Fruit fly (Drosophila melanogaster): ENCODE measurements around the gene CG13458.

DNA sequence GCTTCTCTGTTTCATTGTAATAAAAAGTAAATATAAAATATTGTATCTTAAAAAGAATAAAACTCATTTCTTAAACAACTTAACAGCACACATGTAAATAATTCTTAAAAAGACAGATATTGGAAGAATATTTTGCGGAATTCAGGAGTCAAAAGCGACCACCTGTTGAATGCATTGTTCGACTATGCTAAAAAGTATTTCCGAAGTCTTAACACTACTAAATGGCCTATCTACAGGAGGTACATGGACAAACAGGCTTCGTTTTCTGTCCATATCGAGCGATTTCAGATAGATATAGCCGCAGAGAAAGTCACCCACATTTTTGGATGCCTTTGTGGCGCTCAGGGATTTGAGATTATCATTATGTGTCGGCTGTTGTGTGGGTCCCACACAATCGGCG is 29.8 kb downstream of the CG13458 start:
- TF ChIP-seq br (GFP tag; optimal IDR thresholded peaks at IDR 0.05) = no peak
- TF ChIP-seq Abd-B (GFP tag; optimal IDR thresholded peaks at IDR 0.05) = no peak
- TF ChIP-seq Hnf4 (GFP tag; optimal IDR thresholded peaks at IDR 0.05) = no peak
- TF ChIP-seq psq (GFP tag; optimal IDR thresholded peaks at IDR 0.05) = no peak
- no peak for TF ChIP-seq Sp1 (GFP tag; optimal IDR thresholded peaks at IDR 0.05)
- no peak for TF ChIP-seq N (GFP tag; optimal IDR thresholded peaks at IDR 0.05)
- TF ChIP-seq lola (GFP tag; optimal IDR thresholded peaks at IDR 0.05) = no peak
- TF ChIP-seq fru (GFP tag; optimal IDR thresholded peaks at IDR 0.05) = no peak

Measured in whole organism, wandering third instar larva.